Worm (Caenorhabditis elegans) whole organism, L4 larva: ENCODE measurements around the gene C34E7.3.
A peak's percentile ranks its signal among the peaks of the same experiment; 100 is the strongest.

Source experiments
- F49E8.2 ChIP-seq: sonication (generic microtip); optimal IDR thresholded peaks from 2 replicates; lab custom pipeline; 2016; ENCODE audit warnings: missing compliant biosample characterization, mild to moderate bottlenecking, missing genetic modification characterization, borderline replicate concordance
- T26A8.4 ChIP-seq: fragments of 200-800 bp; sonication (Bioruptor generic); IDR thresholded peaks from 2 replicates; pipeline ENCODE4 v1.3.6; 2022; ENCODE audit warnings: missing genetic modification characterization, missing compliant biosample characterization
- Y75B8A.6 ChIP-seq: fragments of 200-800 bp; sonication (Bioruptor generic); IDR thresholded peaks from 2 replicates; pipeline ENCODE4 v1.3.6; 2022; ENCODE audit warnings: missing genetic modification reagents, missing genetic modification characterization, missing compliant biosample characterization
- ZK546.5 ChIP-seq, 2 experiments: sonication (generic microtip); optimal IDR thresholded peaks; 2 replicates each; lab custom pipeline; 2017; ENCODE audit warnings: missing biosample characterization in 2 of 2, missing genetic modification characterization in 2 of 2
- aha-1 ChIP-seq: fragments of 150-350 bp; peaks from one replicate; lab custom pipeline; 2014; ENCODE audit warnings: missing biosample characterization, missing genetic modification characterization
- aly-2 ChIP-seq: sonication (generic microtip); optimal IDR thresholded peaks from 2 replicates; lab custom pipeline; 2018; ENCODE audit warnings: missing biosample characterization, missing genetic modification characterization
- attf-4 ChIP-seq: sonication (generic microtip); optimal IDR thresholded peaks from 3 replicates; lab custom pipeline; 2017; ENCODE audit warnings: missing biosample characterization, missing genetic modification characterization
- ceh-28 ChIP-seq: fragments of 150-350 bp; optimal IDR thresholded peaks from 2 replicates; lab custom pipeline; 2014; ENCODE audit warnings: missing biosample characterization, missing genetic modification reagents, missing genetic modification characterization
- ceh-44 ChIP-seq: fragments of 200-800 bp; sonication (Bioruptor generic); IDR thresholded peaks from 2 replicates; pipeline ENCODE4 v1.3.6; 2022; ENCODE audit warnings: missing genetic modification reagents, missing genetic modification characterization, missing compliant biosample characterization
- ceh-62 ChIP-seq: sonication (generic microtip); optimal IDR thresholded peaks from 2 replicates; lab custom pipeline; 2017; ENCODE audit warnings: missing biosample characterization, missing genetic modification characterization
- ceh-82 ChIP-seq: sonication (generic microtip); optimal IDR thresholded peaks from 2 replicates; lab custom pipeline; 2017; ENCODE audit warnings: missing biosample characterization, missing genetic modification characterization
- ces-1 ChIP-seq: fragments of 150-350 bp; sonication (generic microtip); optimal IDR thresholded peaks from 4 replicates; lab custom pipeline; 2014; ENCODE audit warnings: missing biosample characterization, missing genetic modification reagents, missing genetic modification characterization
- cey-2 ChIP-seq: sonication (generic microtip); optimal IDR thresholded peaks from 3 replicates; lab custom pipeline; 2017; ENCODE audit warnings: missing genetic modification characterization, mild to moderate bottlenecking, missing compliant biosample characterization, antibody characterized with exemption, borderline replicate concordance; ENCODE audit not compliant: insufficient read depth
- daf-16 ChIP-seq, 3 experiments: sonication (generic microtip); optimal IDR thresholded peaks; 2 replicates each; lab custom pipeline; 2016 to 2017; ENCODE audit warnings: missing genetic modification characterization in 3 of 3, missing genetic modification reagents in 3 of 3, mild to moderate bottlenecking in 2 of 3, missing compliant biosample characterization in 2 of 3, missing biosample characterization in 1 of 3, moderate library complexity in 1 of 3
- daf-19 ChIP-seq: fragments of 200-800 bp; sonication (Bioruptor generic); conservative IDR thresholded peaks from 2 replicates; pipeline ENCODE4 v1.3.6; 2022; ENCODE audit warnings: missing genetic modification characterization, missing compliant biosample characterization
- daf-8 ChIP-seq: fragments of 200-800 bp; sonication (Bioruptor generic); IDR thresholded peaks from 2 replicates; pipeline ENCODE4 v1.3.6; 2022; ENCODE audit warnings: missing genetic modification characterization, missing compliant biosample characterization
- dmd-9 ChIP-seq: fragments of 200-800 bp; sonication (Bioruptor generic); IDR thresholded peaks from 2 replicates; pipeline ENCODE4 v1.3.6; 2022; ENCODE audit warnings: missing genetic modification reagents, missing genetic modification characterization, missing compliant biosample characterization
- dpl-1 ChIP-seq: fragments of 150-350 bp; optimal IDR thresholded peaks from 2 replicates; lab custom pipeline; 2014; ENCODE audit warnings: missing biosample characterization, missing genetic modification reagents, missing genetic modification characterization
- fkh-10 ChIP-seq: fragments of 150-350 bp; optimal IDR thresholded peaks from 2 replicates; lab custom pipeline; 2014; ENCODE audit warnings: missing biosample characterization, missing genetic modification reagents, missing genetic modification characterization
- fos-1 ChIP-seq: fragments of 150-350 bp; optimal IDR thresholded peaks from 2 replicates; lab custom pipeline; 2014; ENCODE audit warnings: missing biosample characterization, missing genetic modification characterization
- hlh-11 ChIP-seq: fragments of 200-800 bp; sonication (Bioruptor generic); optimal IDR thresholded peaks from 2 replicates; lab custom pipeline; 2018; ENCODE audit warnings: mild to moderate bottlenecking, missing genetic modification characterization, missing compliant biosample characterization
- hmg-1.1 ChIP-seq: fragments of 200-800 bp; sonication (Bioruptor generic); IDR thresholded peaks from 2 replicates; pipeline ENCODE4 v1.3.6; 2022; ENCODE audit warnings: missing genetic modification reagents, missing genetic modification characterization, missing compliant biosample characterization
- jun-1 ChIP-seq: fragments of 150-350 bp; optimal IDR thresholded peaks from 2 replicates; lab custom pipeline; 2014; ENCODE audit warnings: missing biosample characterization, missing genetic modification reagents, missing genetic modification characterization
- lim-7 ChIP-seq: fragments of 200-800 bp; sonication (Bioruptor generic); IDR thresholded peaks from 2 replicates; pipeline ENCODE4 v1.3.6; 2022; ENCODE audit warnings: missing genetic modification characterization, missing compliant biosample characterization
- lin-1 ChIP-seq: fragments of 200-800 bp; sonication (Bioruptor generic); IDR thresholded peaks from 2 replicates; pipeline ENCODE4 v1.3.6; 2022; ENCODE audit warnings: missing genetic modification reagents, missing genetic modification characterization, missing compliant biosample characterization
- lin-15B ChIP-seq: fragments of 150-350 bp; sonication (generic microtip); optimal IDR thresholded peaks from 3 replicates; lab custom pipeline; 2014; ENCODE audit warnings: missing biosample characterization, missing genetic modification characterization
- lin-38 ChIP-seq: fragments of 200-800 bp; sonication (Bioruptor generic); IDR thresholded peaks from 2 replicates; pipeline ENCODE4 v1.3.6; 2022; ENCODE audit warnings: missing genetic modification reagents, missing genetic modification characterization, missing compliant biosample characterization
- lir-3 ChIP-seq: sonication (generic microtip); optimal IDR thresholded peaks from 2 replicates; lab custom pipeline; 2016; ENCODE audit warnings: mild to moderate bottlenecking, missing genetic modification characterization, missing compliant biosample characterization
- lsy-2 ChIP-seq, 2 experiments: fragments of 150-350 bp in 1 of 2; sonication (generic microtip) in 1 of 2; optimal IDR thresholded peaks; 2 replicates each; lab custom pipeline; 2014 to 2017; ENCODE audit warnings: missing biosample characterization in 2 of 2, missing genetic modification characterization in 2 of 2
- madf-5 ChIP-seq, 2 experiments: fragments of 200-800 bp; sonication (Bioruptor generic); IDR thresholded peaks; 2 replicates each; pipeline ENCODE4 v1.3.6; 2022; ENCODE audit warnings: missing compliant biosample characterization in 2 of 2, missing genetic modification characterization in 2 of 2
- mes-2 ChIP-seq: sonication (generic microtip); optimal IDR thresholded peaks from 2 replicates; lab custom pipeline; 2016; ENCODE audit warnings: missing genotype, mild to moderate bottlenecking, missing genetic modification characterization, missing compliant biosample characterization; ENCODE audit not compliant: poor library complexity, severe bottlenecking
- mxl-2 ChIP-seq: fragments of 200-800 bp; sonication (Bioruptor generic); conservative IDR thresholded peaks from 2 replicates; pipeline ENCODE4 v1.3.6; 2022; ENCODE audit warnings: missing genetic modification reagents, missing genetic modification characterization, missing compliant biosample characterization
- nhr-28 ChIP-seq: fragments of 150-350 bp; optimal IDR thresholded peaks from 2 replicates; lab custom pipeline; 2014; ENCODE audit warnings: missing biosample characterization, missing genetic modification characterization
- nhr-41 ChIP-seq: fragments of 200-800 bp; sonication (Bioruptor generic); IDR thresholded peaks from 2 replicates; pipeline ENCODE4 v1.3.6; 2022; ENCODE audit warnings: missing genetic modification reagents, missing genetic modification characterization, missing compliant biosample characterization
- nhr-48 ChIP-seq: sonication (generic microtip); optimal IDR thresholded peaks from 2 replicates; lab custom pipeline; 2016; ENCODE audit warnings: mild to moderate bottlenecking, missing genetic modification characterization, missing compliant biosample characterization
- nhr-76 ChIP-seq: fragments of 150-350 bp; optimal IDR thresholded peaks from 2 replicates; lab custom pipeline; 2014; ENCODE audit warnings: missing biosample characterization, missing genetic modification characterization
- pha-4 ChIP-seq, 2 experiments: fragments of 150-350 bp in 1 of 2; fragments of 200-800 bp in 1 of 2; sonication (Bioruptor generic) in 1 of 2; IDR thresholded peaks in 1 of 2; optimal IDR thresholded peaks in 1 of 2; 2 replicates each; pipeline versions ENCODE4 v1.3.6 to Lab custom; 2014 to 2022; ENCODE audit warnings: missing genetic modification characterization in 2 of 2, missing genetic modification reagents in 2 of 2, missing biosample characterization in 1 of 2, missing compliant biosample characterization in 1 of 2
- php-3 ChIP-seq: fragments of 200-800 bp; sonication (Bioruptor generic); IDR thresholded peaks from 2 replicates; pipeline ENCODE4 v1.3.6; 2022; ENCODE audit warnings: missing genetic modification reagents, missing genetic modification characterization, missing compliant biosample characterization
- set-16 ChIP-seq: fragments of 200-800 bp; sonication (Bioruptor generic); IDR thresholded peaks from 2 replicates; pipeline ENCODE4 v1.3.6; 2022; ENCODE audit warnings: missing genetic modification reagents, missing genetic modification characterization, missing compliant biosample characterization
- spr-3 ChIP-seq: fragments of 200-800 bp; sonication (Bioruptor generic); optimal IDR thresholded peaks from 2 replicates; lab custom pipeline; 2018; ENCODE audit warnings: mild to moderate bottlenecking, missing genetic modification characterization, missing compliant biosample characterization
- tra-1 ChIP-seq: fragments of 200-800 bp; sonication (Bioruptor generic); IDR thresholded peaks from 2 replicates; pipeline ENCODE4 v1.3.6; 2022; ENCODE audit warnings: missing genetic modification reagents, missing genetic modification characterization, missing compliant biosample characterization
- unc-130 ChIP-seq: sonication (generic microtip); optimal IDR thresholded peaks from 2 replicates; lab custom pipeline; 2016; ENCODE audit warnings: missing genetic modification reagents, missing genetic modification characterization, missing compliant biosample characterization
- unc-62 ChIP-seq, 3 experiments: fragments of 150-350 bp in 1 of 3; sonication (generic microtip); optimal IDR thresholded peaks in 2 of 3; peaks in 1 of 3; 1 replicate in 1 of 3; 2 replicates in 2 of 3; lab custom pipeline; 2014 to 2017; ENCODE audit warnings: missing biosample characterization in 3 of 3, missing genetic modification characterization in 3 of 3, missing genetic modification reagents in 3 of 3, missing genotype in 1 of 3
- vab-7 ChIP-seq: fragments of 200-800 bp; sonication (Bioruptor generic); IDR thresholded peaks from 2 replicates; pipeline ENCODE4 v1.3.6; 2022; ENCODE audit warnings: missing genetic modification reagents, missing genetic modification characterization, missing compliant biosample characterization
- zag-1 ChIP-seq: fragments of 150-350 bp; optimal IDR thresholded peaks from 2 replicates; lab custom pipeline; 2014; ENCODE audit warnings: missing biosample characterization, missing genetic modification characterization
- zfp-2 ChIP-seq: sonication (generic microtip); optimal IDR thresholded peaks from 2 replicates; lab custom pipeline; 2016; ENCODE audit warnings: mild to moderate bottlenecking, missing genetic modification characterization, missing compliant biosample characterization
- zfp-3 ChIP-seq: fragments of 200-800 bp; sonication (Bioruptor generic); conservative IDR thresholded peaks from 2 replicates; pipeline ENCODE4 v1.3.6; 2022; ENCODE audit warnings: missing genetic modification reagents, missing genetic modification characterization, missing compliant biosample characterization
- zip-11 ChIP-seq: fragments of 200-800 bp; sonication (Bioruptor generic); IDR thresholded peaks from 2 replicates; pipeline ENCODE4 v1.3.6; 2022; ENCODE audit warnings: missing genetic modification characterization, missing compliant biosample characterization

C34E7.3 gene

ce11 chrX:12889837-12890449 lies 40.1 kb upstream of the C34E7.3 start (continued):
- TF ChIP-seq nhr-41 (peak; percentile 39; the same call in 1 of the 2 replicates), attf-4 (peak; percentile 32), php-3 (GFP tag; lab: Robert Waterston, UW) (peak; percentile 56; the same call in 1 of the 2 replicates), F49E8.2 (peak; percentile 33), hmg-1.1 (GFP tag; lab: Robert Waterston, UW) (peak; percentile 77), fos-1 (tag; lab: Kevin White, UChicago) (no peak), madf-5 (GFP tag; IDR thresholded peaks at IDR 0.05; lab: Robert Waterston, UW) (peak; percentile 46 to 79; a peak in 3 of 4 replicates), aly-2 (tag; lab: Kevin White, UChicago) (no peak), dmd-9 (peak; percentile 79), zfp-3 (peak; percentile 61), nhr-28 (tag; lab: Kevin White, UChicago) (peak; percentile 51), ceh-62 (tag; lab: Kevin White, UChicago) (no peak), nhr-76 (tag; lab: Kevin White, UChicago) (no peak), dpl-1 (peak; percentile 22), daf-8 (no peak), vab-7 (GFP tag; lab: Robert Waterston, UW) (peak; percentile 76), unc-130 (GFP tag; lab: Kevin White, UChicago) (no peak), ces-1 (GFP tag; lab: Kevin White, UChicago) (peak; percentile 26), spr-3 (GFP tag; lab: Kevin White, UChicago) (peak; percentile 61), pha-4 (GFP tag; IDR thresholded peaks at IDR 0.05; lab: Robert Waterston, UW) (peak; percentile 84), pha-4 (tag; optimal IDR thresholded peaks at IDR 0.05; lab: Kevin White, UChicago) (no peak), ceh-82 (no peak), set-16 (GFP tag; lab: Robert Waterston, UW) (0 out of 2 replicates have a peak, but pooled peaks have one; percentile 20), ZK546.5 (tag; optimal IDR thresholded peaks at IDR 0.05; lab: Kevin White, UChicago) (no peak), jun-1 (tag; lab: Kevin White, UChicago) (no peak), daf-16 (GFP tag; optimal IDR thresholded peaks at IDR 0.05; lab: Kevin White, UChicago) (peak; percentile 58 to 65), daf-16 (tag; optimal IDR thresholded peaks at IDR 0.05; lab: Kevin White, UChicago) (peak; percentile 45), T26A8.4 (GFP tag; lab: Robert Waterston, UW) (peak; percentile 68), daf-19 (GFP tag; lab: Robert Waterston, UW) (peak; percentile 91), lir-3 (peak; percentile 47), lsy-2 (tag; optimal IDR thresholded peaks at IDR 0.05; lab: Kevin White, UChicago) (peak; percentile 64 to 65), lin-38 (peak; percentile 63), zip-11 (GFP tag; lab: Robert Waterston, UW) (no peak), zfp-2 (tag; lab: Kevin White, UChicago) (no peak), lim-7 (GFP tag; lab: Robert Waterston, UW) (peak; percentile 83), unc-62 (GFP tag; optimal IDR thresholded peaks at IDR 0.05 in 1 of 2; lab: Kevin White, UChicago) (peak in 1 of 2 experiments; percentile 83), unc-62 (tag; optimal IDR thresholded peaks at IDR 0.05; lab: Kevin White, UChicago) (no peak), zag-1 (tag; lab: Kevin White, UChicago) (peak; percentile 28), lin-15B (tag; lab: Kevin White, UChicago) (no peak), nhr-48 (tag; lab: Kevin White, UChicago) (peak; percentile 74), hlh-11 (tag; lab: Kevin White, UChicago) (peak; percentile 28), lin-1 (peak; percentile 63), fkh-10 (GFP tag; lab: Kevin White, UChicago) (no peak), Y75B8A.6 (no peak), mes-2 (tag; lab: Kevin White, UChicago) (peak; percentile 88), mxl-2 (peak; percentile 37; the same call in 1 of the 2 replicates), ceh-28 (tag; lab: Kevin White, UChicago) (no peak), aha-1 (tag; lab: Kevin White, UChicago) (peak; percentile 97), ceh-44 (GFP tag; lab: Robert Waterston, UW) (peak; percentile 59), tra-1 (GFP tag; lab: Robert Waterston, UW) (peak; percentile 38), cey-2 (tag; lab: Kevin White, UChicago) (no peak)
